Worm (Caenorhabditis elegans) whole organism, mixed stage, embryonic: ENCODE results near the gene F43C11.16.

ENCODE experiments used
- ces-1 ChIP-seq: fragments of 150-350 bp; optimal IDR thresholded peaks from 2 replicates; lab custom pipeline; 2014; ENCODE audit warnings: missing biosample characterization, missing genetic modification reagents, missing genetic modification characterization
- elt-3 ChIP-seq: fragments of 150-350 bp; optimal IDR thresholded peaks from 2 replicates; lab custom pipeline; 2014; ENCODE audit warnings: missing biosample characterization, missing genetic modification characterization
- hlh-1 ChIP-seq: fragments of 150-350 bp; optimal IDR thresholded peaks from 2 replicates; lab custom pipeline; 2014; ENCODE audit warnings: missing biosample characterization, missing genetic modification reagents, missing genetic modification characterization
- lsy-2 ChIP-seq: fragments of 150-350 bp; optimal IDR thresholded peaks from 2 replicates; lab custom pipeline; 2014; ENCODE audit warnings: missing biosample characterization, missing genetic modification characterization
- nhr-76 ChIP-seq: sonication (generic microtip); optimal IDR thresholded peaks from 2 replicates; lab custom pipeline; 2017; ENCODE audit warnings: missing biosample characterization, missing genetic modification characterization
- snpc-4 ChIP-seq: fragments of 150-350 bp; optimal IDR thresholded peaks from 2 replicates; lab custom pipeline; 2014; ENCODE audit warnings: missing biosample characterization, missing genetic modification characterization
- sptf-1 ChIP-seq: sonication (generic microtip); optimal IDR thresholded peaks from 2 replicates; lab custom pipeline; 2017; ENCODE audit warnings: mild to moderate bottlenecking, missing genetic modification characterization, moderate library complexity, missing compliant biosample characterization
- unc-120 ChIP-seq: sonication (generic microtip); optimal IDR thresholded peaks from 2 replicates; lab custom pipeline; 2017; ENCODE audit warnings: missing genetic modification characterization, missing compliant biosample characterization; ENCODE audit not compliant: poor library complexity, severe bottlenecking

ce11 chrII:2399810-2400209 is 39.9 kb upstream of the F43C11.16 start:
- TF ChIP-seq lsy-2 (tag; lab: Kevin White, UChicago): no peak
- TF ChIP-seq elt-3 (tag; lab: Kevin White, UChicago): no peak
- TF ChIP-seq snpc-4 (tag; lab: Kevin White, UChicago): no peak
- TF ChIP-seq nhr-76: no peak
- TF ChIP-seq unc-120 (tag; lab: Kevin White, UChicago): no peak
- TF ChIP-seq hlh-1 (tag; lab: Kevin White, UChicago): no peak
- TF ChIP-seq sptf-1 (tag; lab: Kevin White, UChicago): no peak
- TF ChIP-seq ces-1: no peak
